Fruit fly (Drosophila melanogaster) whole organism, embryonic: ENCODE measurements around the gene mthl2.

Experiments used
- Aef1 ChIP-seq: fragments of 200-800 bp; sonication (Bioruptor generic); IDR thresholded peaks from 3 replicates; pipeline ENCODE4 v1.3.6; 2022; ENCODE audit warnings: missing biosample characterization, missing genetic modification characterization
- Atf3 ChIP-seq: fragments of 200-800 bp; sonication (Bioruptor generic); optimal IDR thresholded peaks from 3 replicates; lab custom pipeline; 2016; ENCODE audit warnings: missing biosample characterization, missing genetic modification characterization
- Blimp-1 ChIP-seq: fragments of 200-800 bp; sonication (Bioruptor generic); optimal IDR thresholded peaks from 3 replicates; lab custom pipeline; 2018; ENCODE audit warnings: missing biosample characterization, missing genetic modification characterization, mild to moderate bottlenecking, moderate library complexity, missing genetic modification reagents
- C15 ChIP-seq: fragments of 200-800 bp; sonication (Bioruptor generic); IDR thresholded peaks from 3 replicates; pipeline ENCODE4 v1.3.6; 2022; ENCODE audit warnings: missing biosample characterization, missing genetic modification characterization
- CG10267 ChIP-seq: fragments of 200-800 bp; sonication (Bioruptor generic); optimal IDR thresholded peaks from 2 replicates; lab custom pipeline; 2018; ENCODE audit warnings: missing biosample characterization, mild to moderate bottlenecking, missing genetic modification characterization, moderate library complexity
- CG10959 ChIP-seq: fragments of 200-800 bp; sonication (Bioruptor generic); IDR thresholded peaks from 2 replicates; pipeline ENCODE4 v1.3.6; 2022; ENCODE audit warnings: missing biosample characterization, missing genetic modification characterization
- CG10979 ChIP-seq: fragments of 200-800 bp; sonication (Bioruptor generic); optimal IDR thresholded peaks from 2 replicates; lab custom pipeline; 2018; ENCODE audit warnings: missing biosample characterization, mild to moderate bottlenecking, missing genetic modification characterization, moderate library complexity
- CG13424 ChIP-seq: fragments of 200-800 bp; sonication (Bioruptor generic); optimal IDR thresholded peaks from 2 replicates; lab custom pipeline; 2019; ENCODE audit warnings: missing biosample characterization, mild to moderate bottlenecking, missing genetic modification characterization, moderate library complexity
- CG14710 ChIP-seq: fragments of 200-800 bp; sonication (Bioruptor generic); optimal IDR thresholded peaks from 3 replicates; lab custom pipeline; 2019; ENCODE audit warnings: missing biosample characterization, mild to moderate bottlenecking, missing genetic modification characterization, moderate library complexity
- CG15011 ChIP-seq: fragments of 200-800 bp; sonication (Bioruptor generic); optimal IDR thresholded peaks from 3 replicates; lab custom pipeline; 2018; ENCODE audit warnings: missing biosample characterization, mild to moderate bottlenecking, missing genetic modification characterization
- CG17328 ChIP-seq: fragments of 200-800 bp; sonication (Bioruptor generic); IDR thresholded peaks from 2 replicates; pipeline ENCODE4 v1.3.6; 2022; ENCODE audit warnings: missing biosample characterization, missing genetic modification characterization
- CG17829 ChIP-seq: fragments of 200-800 bp; optimal IDR thresholded peaks from 2 replicates; lab custom pipeline; 2019; ENCODE audit warnings: missing biosample characterization, mild to moderate bottlenecking, missing genetic modification characterization, moderate library complexity
- CG18262 ChIP-seq: fragments of 200-800 bp; optimal IDR thresholded peaks from 3 replicates; lab custom pipeline; 2019; ENCODE audit warnings: missing biosample characterization, mild to moderate bottlenecking, missing genetic modification characterization, moderate library complexity
- CG2712 ChIP-seq: fragments of 200-800 bp; optimal IDR thresholded peaks from 3 replicates; lab custom pipeline; 2019; ENCODE audit warnings: missing biosample characterization, mild to moderate bottlenecking, missing genetic modification characterization, moderate library complexity
- CG2875 ChIP-seq: fragments of 200-800 bp; sonication (Bioruptor generic); optimal IDR thresholded peaks from 2 replicates; lab custom pipeline; 2017; ENCODE audit warnings: missing biosample characterization, mild to moderate bottlenecking, missing genetic modification characterization, missing genetic modification reagents
- CG31388 ChIP-seq: fragments of 200-800 bp; sonication (Bioruptor generic); optimal IDR thresholded peaks from 2 replicates; lab custom pipeline; 2016; ENCODE audit warnings: missing biosample characterization, missing genetic modification characterization
- CG31441 ChIP-seq: fragments of 200-800 bp; sonication (Bioruptor generic); IDR thresholded peaks from 2 replicates; pipeline ENCODE4 v1.3.6; 2022; ENCODE audit warnings: missing biosample characterization, missing genetic modification characterization
- CG34224 ChIP-seq: fragments of 200-800 bp; sonication (Bioruptor generic); IDR thresholded peaks from 3 replicates; pipeline ENCODE4 v1.3.6; 2022; ENCODE audit warnings: missing biosample characterization, missing genetic modification characterization; ENCODE audit not compliant: partially characterized antibody
- CG3847 ChIP-seq: fragments of 200-800 bp; sonication (Bioruptor generic); IDR thresholded peaks from 2 replicates; pipeline ENCODE4 v1.3.6; 2022; ENCODE audit warnings: missing biosample characterization, missing genetic modification characterization
- CG5245 ChIP-seq: fragments of 200-800 bp; sonication (Bioruptor generic); optimal IDR thresholded peaks from 3 replicates; lab custom pipeline; 2016; ENCODE audit warnings: missing biosample characterization, missing genetic modification characterization
- Dref ChIP-seq: fragments of 200-800 bp; sonication (Bioruptor generic); IDR thresholded peaks from 2 replicates; pipeline ENCODE4 v1.3.6; 2022; ENCODE audit warnings: missing biosample characterization, missing genetic modification characterization
- Drgx ChIP-seq: fragments of 200-800 bp; sonication (Bioruptor generic); IDR thresholded peaks from 2 replicates; pipeline ENCODE4 v1.3.6; 2022; ENCODE audit warnings: missing biosample characterization, missing genetic modification characterization
- Ets65A ChIP-seq: fragments of 200-800 bp; sonication (Bioruptor generic); peaks from one replicate; lab custom pipeline; 2016; ENCODE audit warnings: missing biosample characterization, missing genetic modification characterization
- Max ChIP-seq: fragments of 200-800 bp; sonication (Bioruptor generic); optimal IDR thresholded peaks from 2 replicates; lab custom pipeline; 2016; ENCODE audit warnings: missing biosample characterization, mild to moderate bottlenecking, missing genetic modification characterization
- Meics ChIP-seq: fragments of 200-800 bp; sonication (Bioruptor generic); optimal IDR thresholded peaks from 2 replicates; lab custom pipeline; 2017; ENCODE audit warnings: missing biosample characterization, mild to moderate bottlenecking, missing genetic modification characterization
- NfI ChIP-seq: fragments of 200-800 bp; sonication (Bioruptor generic); optimal IDR thresholded peaks from 3 replicates; lab custom pipeline; 2018; ENCODE audit warnings: missing biosample characterization, mild to moderate bottlenecking, missing genetic modification characterization, moderate library complexity
- Spps ChIP-seq: fragments of 200-800 bp; sonication (Bioruptor generic); optimal IDR thresholded peaks from 2 replicates; lab custom pipeline; 2018; ENCODE audit warnings: missing biosample characterization, mild to moderate bottlenecking, missing genetic modification characterization
- Taf1 ChIP-seq: fragments of 200-800 bp; sonication (Bioruptor generic); IDR thresholded peaks from 2 replicates; pipeline ENCODE4 v1.3.6; 2022; ENCODE audit warnings: missing biosample characterization, missing genetic modification characterization
- Vsx1 ChIP-seq: fragments of 200-800 bp; sonication (Bioruptor generic); optimal IDR thresholded peaks from 2 replicates; lab custom pipeline; 2017; ENCODE audit warnings: missing biosample characterization, mild to moderate bottlenecking, missing genetic modification characterization, missing genetic modification reagents
- Xrp1 ChIP-seq: fragments of 200-800 bp; sonication (Bioruptor generic); IDR thresholded peaks from 2 replicates; pipeline ENCODE4 v1.3.6; 2022; ENCODE audit warnings: missing biosample characterization, missing genetic modification characterization
- abd-A ChIP-seq: fragments of 200-800 bp; sonication (Bioruptor generic); optimal IDR thresholded peaks from 3 replicates; lab custom pipeline; 2019; ENCODE audit warnings: missing biosample characterization, mild to moderate bottlenecking, missing genetic modification characterization, moderate library complexity
- ap ChIP-seq: fragments of 200-800 bp; sonication (Bioruptor generic); IDR thresholded peaks from 2 replicates; pipeline ENCODE4 v1.3.6; 2022; ENCODE audit warnings: missing biosample characterization, missing genetic modification characterization
- br ChIP-seq: fragments of >200 bp; optimal IDR thresholded peaks from 2 replicates; lab custom pipeline; 2017
- bsh ChIP-seq, 2 experiments: fragments of 200-800 bp; sonication (Bioruptor generic); optimal IDR thresholded peaks; 2 replicates each; lab custom pipeline; 2017 to 2018; ENCODE audit warnings: mild to moderate bottlenecking in 2 of 2, missing biosample characterization in 2 of 2, missing genetic modification characterization in 2 of 2, moderate library complexity in 1 of 2
- disco-r ChIP-seq: fragments of 200-800 bp; sonication (Bioruptor generic); optimal IDR thresholded peaks from 2 replicates; lab custom pipeline; 2016; ENCODE audit warnings: missing biosample characterization, missing genetic modification characterization
- ewg ChIP-seq: fragments of 200-800 bp; sonication (Bioruptor generic); optimal IDR thresholded peaks from 3 replicates; lab custom pipeline; 2017; ENCODE audit warnings: mild to moderate bottlenecking, missing biosample characterization, missing genetic modification reagents, missing genetic modification characterization
- exex ChIP-seq: fragments of 200-800 bp; sonication (Bioruptor generic); optimal IDR thresholded peaks from 4 replicates; lab custom pipeline; 2018; ENCODE audit warnings: missing biosample characterization, mild to moderate bottlenecking, missing genetic modification characterization, moderate library complexity
- gem ChIP-seq: fragments of 200-800 bp; sonication (Bioruptor generic); optimal IDR thresholded peaks from 2 replicates; lab custom pipeline; 2019; ENCODE audit warnings: missing biosample characterization, mild to moderate bottlenecking, missing genetic modification characterization, moderate library complexity
- grau ChIP-seq: fragments of 200-800 bp; optimal IDR thresholded peaks from 3 replicates; lab custom pipeline; 2019; ENCODE audit warnings: missing biosample characterization, mild to moderate bottlenecking, missing genetic modification characterization, moderate library complexity
- lbe ChIP-seq: fragments of 200-800 bp; sonication (Bioruptor generic); optimal IDR thresholded peaks from 2 replicates; lab custom pipeline; 2016; ENCODE audit warnings: missing biosample characterization, mild to moderate bottlenecking, missing genetic modification characterization
- lola ChIP-seq, 3 experiments: fragments of >200 bp in 2 of 3; fragments of 200-800 bp in 1 of 3; sonication (Bioruptor generic) in 1 of 3; optimal IDR thresholded peaks; 2 replicates each; lab custom pipeline; 2017 to 2019; ENCODE audit warnings: missing biosample characterization in 3 of 3, missing genetic modification characterization in 3 of 3, mild to moderate bottlenecking in 1 of 3, moderate library complexity in 1 of 3
- phol ChIP-seq: fragments of 200-800 bp; sonication (Bioruptor generic); optimal IDR thresholded peaks from 3 replicates; lab custom pipeline; 2018; ENCODE audit warnings: missing biosample characterization, mild to moderate bottlenecking, missing genetic modification characterization, moderate library complexity
- pzg ChIP-seq: fragments of 200-800 bp; sonication (Bioruptor generic); optimal IDR thresholded peaks from 3 replicates; lab custom pipeline; 2018; ENCODE audit warnings: missing biosample characterization, mild to moderate bottlenecking, missing genetic modification characterization, moderate library complexity
- sens ChIP-seq: fragments of 200-800 bp; sonication (Bioruptor generic); peaks from one replicate; lab custom pipeline; 2016; ENCODE audit warnings: missing biosample characterization, missing genetic modification characterization
- seq ChIP-seq: fragments of 200-800 bp; sonication (Bioruptor generic); IDR thresholded peaks from 2 replicates; pipeline ENCODE4 v1.3.6; 2022; ENCODE audit warnings: missing biosample characterization, missing genetic modification characterization
- sr ChIP-seq: fragments of 200-800 bp; sonication (Bioruptor generic); IDR thresholded peaks from 3 replicates; pipeline ENCODE4 v1.3.6; 2022; ENCODE audit warnings: missing biosample characterization, missing genetic modification characterization
- trem ChIP-seq: fragments of 200-800 bp; optimal IDR thresholded peaks from 3 replicates; lab custom pipeline; 2019; ENCODE audit warnings: missing biosample characterization, mild to moderate bottlenecking, missing genetic modification characterization, moderate library complexity

Gene mthl2

DNA sequence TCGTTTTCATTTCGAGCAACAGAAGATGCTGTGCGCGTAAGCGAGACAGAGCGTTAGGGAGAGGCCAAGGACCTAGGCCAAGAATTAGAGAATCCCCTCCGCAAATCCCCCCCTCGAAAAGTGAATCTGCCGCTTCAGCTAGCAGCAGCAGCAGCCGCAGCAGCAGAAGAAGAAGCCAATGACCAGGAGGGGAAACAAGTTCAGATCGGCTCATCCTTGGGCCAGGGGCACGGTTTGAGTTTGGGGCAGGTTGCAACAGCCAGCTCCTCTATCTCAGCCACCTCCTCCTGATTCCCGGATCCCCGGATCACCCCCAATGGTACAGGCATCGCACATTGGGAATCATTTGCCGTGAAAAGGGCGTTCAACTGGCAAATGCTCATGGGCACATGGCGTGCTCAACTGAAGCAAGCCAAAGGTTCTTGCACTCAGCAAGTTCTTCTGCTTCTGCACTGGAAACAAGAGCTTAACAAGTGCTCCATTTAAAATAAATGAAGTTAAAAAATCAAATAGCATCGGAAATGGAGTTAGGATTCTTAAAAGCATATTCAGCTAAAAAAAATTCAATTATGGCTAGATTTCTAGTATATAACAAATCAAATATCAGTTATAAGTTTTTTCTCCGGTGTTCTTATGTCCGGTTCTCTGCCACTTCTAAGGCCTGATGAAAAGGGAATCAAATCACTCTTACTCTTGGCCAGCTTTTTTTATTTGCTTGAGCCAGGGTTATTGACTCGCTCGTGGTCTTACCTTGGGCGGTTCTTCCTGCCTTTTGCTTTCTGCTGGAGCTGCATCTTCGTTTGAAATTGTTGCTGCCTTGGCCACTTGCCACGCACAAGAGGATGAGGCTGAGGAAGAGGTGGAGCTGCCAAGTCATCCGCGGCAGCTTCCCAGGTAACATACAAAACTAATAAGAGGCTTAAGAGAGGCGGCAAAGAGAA is 28.9 kb downstream of the mthl2 start:
- TF ChIP-seq CG18262 (tag; lab: Kevin White, UChicago) = peak; percentile 34
- TF ChIP-seq sens (GFP tag; lab: Kevin White, UChicago) = peak; percentile 88
- TF ChIP-seq Spps (tag; lab: Kevin White, UChicago) = peak; percentile 21
- TF ChIP-seq CG10267 (tag; lab: Kevin White, UChicago) = peak; percentile 3
- peak; percentile 30 for TF ChIP-seq CG14710 (tag; lab: Kevin White, UChicago)
- TF ChIP-seq abd-A (tag; lab: Kevin White, UChicago) = no peak
- TF ChIP-seq CG31441 (GFP tag; lab: Robert Waterston, UW) = 0 out of 2 replicates have a peak, but pooled peaks have one; percentile 9
- TF ChIP-seq Blimp-1 (GFP tag; lab: Kevin White, UChicago) = peak; percentile 94
- no peak for TF ChIP-seq grau (tag; lab: Kevin White, UChicago)
- TF ChIP-seq Taf1 = no peak
- TF ChIP-seq gem = peak; percentile 6
- TF ChIP-seq CG31388 (GFP tag; lab: Kevin White, UChicago) = no peak
- peak; percentile 17 for TF ChIP-seq trem (tag; lab: Kevin White, UChicago)
- peak in 1 of 2 experiments; percentile 66 for TF ChIP-seq bsh (GFP tag; optimal IDR thresholded peaks at IDR 0.05; lab: Kevin White, UChicago)
- TF ChIP-seq Ets65A = peak; percentile 86
- no peak for TF ChIP-seq lola (GFP tag; optimal IDR thresholded peaks at IDR 0.05; lab: Kevin White, UChicago)
- TF ChIP-seq CG2712 (tag; lab: Kevin White, UChicago) = peak; percentile 54
- peak; percentile 15 for TF ChIP-seq CG17829 (tag; lab: Kevin White, UChicago)
- TF ChIP-seq lbe (GFP tag; lab: Kevin White, UChicago) = peak; percentile 85
- TF ChIP-seq CG5245 (GFP tag; lab: Kevin White, UChicago) = no peak
- TF ChIP-seq Drgx (GFP tag; lab: Robert Waterston, UW) = peak; percentile 51
- TF ChIP-seq pzg (GFP tag; lab: Kevin White, UChicago) = no peak
- peak; percentile 9 for TF ChIP-seq phol (tag; lab: Kevin White, UChicago)
- TF ChIP-seq Aef1 (GFP tag; lab: Robert Waterston, UW) = no peak
- peak; percentile 41; the same call in 1 of the 2 replicates for TF ChIP-seq CG10959 (GFP tag; lab: Robert Waterston, UW)
- no peak for TF ChIP-seq CG3847
- peak; percentile 57 for TF ChIP-seq CG10979 (tag; lab: Kevin White, UChicago)
- peak; percentile 56 for TF ChIP-seq Xrp1 (GFP tag; lab: Robert Waterston, UW)
- TF ChIP-seq CG34224 (GFP tag; lab: Robert Waterston, UW) = no peak

DNA sequence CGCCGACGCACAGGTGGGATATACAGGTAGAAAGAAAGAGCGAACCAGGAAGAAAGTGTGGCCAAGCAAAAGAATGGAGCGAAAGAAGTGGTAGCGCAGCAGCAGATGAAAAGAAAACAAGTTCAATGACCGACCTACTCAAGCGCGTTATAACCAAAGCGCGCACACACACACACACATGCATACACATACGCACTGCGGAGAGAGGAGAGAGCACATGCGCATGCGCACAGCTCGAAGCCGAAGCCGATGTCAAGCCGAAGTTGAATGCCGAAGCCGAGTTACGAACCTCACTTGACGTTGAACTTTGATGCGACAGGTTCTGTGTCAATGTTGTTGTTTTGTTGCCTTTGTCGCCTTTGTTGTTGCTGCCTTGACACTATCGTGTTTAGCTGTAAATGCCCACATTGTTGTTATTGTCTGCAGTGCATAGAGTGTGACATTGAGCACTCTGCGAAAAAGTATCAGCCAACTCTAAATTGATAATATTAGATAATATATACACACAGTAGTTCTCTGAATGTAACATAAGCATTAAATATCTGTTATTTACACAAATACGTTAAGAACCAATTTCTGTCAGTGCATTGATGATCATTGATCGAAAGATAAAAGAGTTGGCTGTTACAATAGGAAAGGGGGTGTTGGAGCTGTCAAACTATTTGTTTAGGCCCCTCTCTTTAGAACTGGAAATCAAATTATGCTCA is 29.8 kb downstream of the mthl2 start:
- TF ChIP-seq sr (GFP tag; lab: Robert Waterston, UW) (no peak), CG15011 (GFP tag; lab: Kevin White, UChicago) (no peak), Vsx1 (no peak), Taf1 (no peak), br (lab: Kevin White, UChicago) (no peak), NfI (no peak), Max (GFP tag; lab: Kevin White, UChicago) (peak; percentile 18), Meics (GFP tag; lab: Kevin White, UChicago) (no peak), C15 (no peak), ap (GFP tag; lab: Robert Waterston, UW) (no peak), Dref (no peak), exex (tag; lab: Kevin White, UChicago) (no peak), disco-r (GFP tag; lab: Kevin White, UChicago) (no peak), ewg (GFP tag; lab: Kevin White, UChicago) (peak; percentile 79), trem (tag; lab: Kevin White, UChicago) (no peak), Atf3 (GFP tag; lab: Kevin White, UChicago) (no peak), CG13424 (tag; lab: Kevin White, UChicago) (no peak), seq (no peak), CG2875 (GFP tag; lab: Kevin White, UChicago) (no peak), CG17328 (GFP tag; lab: Robert Waterston, UW) (no peak)
